Worm (Caenorhabditis elegans) whole organism, L2 larva: Measurements from ENCODE around the gene F11A5.9.

Experiments used
- lin-11 ChIP-seq: fragments of 150-350 bp; sonication (generic microtip); optimal IDR thresholded peaks from 2 replicates; lab custom pipeline; 2014; ENCODE audit warnings: missing biosample characterization, missing genetic modification characterization, inconsistent platforms, mixed read lengths
- lsy-2 ChIP-seq, 2 experiments: fragments of 150-350 bp in 1 of 2; sonication (generic microtip) in 1 of 2; optimal IDR thresholded peaks; 2 replicates each; lab custom pipeline; 2014 to 2017; ENCODE audit warnings: missing biosample characterization in 2 of 2, missing genetic modification characterization in 2 of 2
- nhr-10 ChIP-seq: sonication (generic microtip); optimal IDR thresholded peaks from 2 replicates; lab custom pipeline; 2017; ENCODE audit warnings: missing biosample characterization, missing genetic modification characterization
- nhr-11 ChIP-seq: fragments of 150-350 bp; optimal IDR thresholded peaks from 2 replicates; lab custom pipeline; 2014; ENCODE audit warnings: missing biosample characterization, missing genetic modification characterization
- nhr-237 ChIP-seq: fragments of 150-350 bp; optimal IDR thresholded peaks from 2 replicates; lab custom pipeline; 2014; ENCODE audit warnings: missing biosample characterization, missing genetic modification characterization
- unc-55 ChIP-seq: fragments of 150-350 bp; sonication (generic microtip); optimal IDR thresholded peaks from 3 replicates; lab custom pipeline; 2014; ENCODE audit warnings: missing biosample characterization, missing genetic modification reagents, missing genetic modification characterization
- unc-62 ChIP-seq: fragments of 150-350 bp; optimal IDR thresholded peaks from 2 replicates; lab custom pipeline; 2014; ENCODE audit warnings: missing biosample characterization, missing genetic modification reagents, missing genetic modification characterization

ce11 chrV:16266514-16266913, 51.8 kb downstream of the F11A5.9 start, which contains the start of gene T13F3.4:
- TF ChIP-seq nhr-11 (no peak), unc-55 (GFP tag; lab: Kevin White, UChicago) (no peak), unc-62 (GFP tag; lab: Kevin White, UChicago) (no peak), nhr-237 (no peak), lsy-2 (tag; optimal IDR thresholded peaks at IDR 0.05; lab: Kevin White, UChicago) (no peak), lin-11 (tag; lab: Kevin White, UChicago) (no peak), nhr-10 (tag; lab: Kevin White, UChicago) (no peak)
